Worm (Caenorhabditis elegans): ENCODE results near the gene rga-3.

Gene rga-3

ce11 chrV:5717237-5717935 is at the start of gene rga-3:
rga-3 (plus strand) TSS chrV:5717885.
- no peak for TF ChIP-seq skn-1 (tag; optimal IDR thresholded peaks at IDR 0.05)
- no peak for TF ChIP-seq aha-1 (tag; optimal IDR thresholded peaks at IDR 0.05)

ce11 chrV:5668968-5669367 is 48.7 kb upstream of the rga-3 start:
- TF ChIP-seq grh-1 (GFP tag; IDR thresholded peaks at IDR 0.05) (no peak), mdl-1 (tag; optimal IDR thresholded peaks at IDR 0.05) (no peak), nhr-84 (tag; optimal IDR thresholded peaks at IDR 0.05) (no peak)

DNA sequence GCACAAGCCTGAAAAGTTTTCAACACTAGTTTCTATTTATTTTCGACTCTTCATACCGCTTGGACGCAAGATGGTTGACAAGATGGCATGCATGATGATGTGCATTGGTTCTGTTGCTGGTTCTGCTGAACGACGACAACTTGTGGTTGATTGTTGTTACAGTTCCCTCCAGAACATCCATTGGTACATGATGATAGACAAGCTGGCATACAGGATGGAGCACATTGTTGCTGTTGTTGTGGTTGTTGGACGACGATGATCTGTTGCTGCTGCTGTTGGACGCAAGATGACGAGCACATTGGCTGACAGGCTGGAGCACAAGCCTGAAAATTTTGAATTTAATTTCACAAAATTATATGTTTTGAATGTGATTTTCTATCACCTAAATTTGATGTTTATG is 45.4 kb upstream of the rga-3 start:
- TF ChIP-seq efl-1 (optimal IDR thresholded peaks at IDR 0.05) (no peak), efl-1 (GFP tag; optimal IDR thresholded peaks at IDR 0.05 in 1 of 2) (peak in 1 of 2 experiments; percentile 91), hpl-2 (GFP tag; optimal IDR thresholded peaks at IDR 0.05) (no peak), ztf-4 (tag; optimal IDR thresholded peaks at IDR 0.05) (no peak), unc-30 (tag; optimal IDR thresholded peaks at IDR 0.05) (no peak), nhr-85 (tag) (no peak), ceh-88 (GFP tag; IDR thresholded peaks at IDR 0.05) (no peak)

- TF ChIP-seq nhr-85 (tag) (peak; percentile 8), ceh-82 (tag; optimal IDR thresholded peaks at IDR 0.05) (no peak)
These were observed 41.7 kb upstream of the rga-3 start, which contains the start of gene pqn-13 for ce11 chrV:5676011-5676410. pqn-13 (minus strand) TSS chrV:5676111.

DNA sequence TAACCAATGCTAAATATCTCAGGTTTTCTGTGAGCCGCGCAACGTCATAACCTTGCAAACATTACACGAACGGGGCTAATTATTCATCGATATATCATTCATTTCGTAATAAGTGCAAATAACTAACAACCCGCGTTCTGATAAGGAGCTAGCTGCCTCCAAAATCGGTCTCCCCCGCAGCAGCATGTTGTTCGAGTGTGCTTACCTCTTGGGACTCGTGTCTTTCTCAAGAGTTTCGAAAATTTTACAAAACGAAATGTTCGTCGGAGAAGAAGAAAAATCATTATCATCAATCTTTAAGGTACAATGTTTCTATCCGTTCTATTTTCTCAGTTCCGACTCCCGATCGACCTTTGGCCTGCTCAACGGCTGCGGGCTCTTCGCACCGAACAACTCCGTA is 39.7 kb upstream of the rga-3 start:
- TF ChIP-seq nhr-12 (tag; optimal IDR thresholded peaks at IDR 0.05) (no peak), efl-1 (optimal IDR thresholded peaks at IDR 0.05) (no peak), efl-1 (GFP tag; optimal IDR thresholded peaks at IDR 0.05 in 1 of 2) (peak in 1 of 2 experiments; percentile 68), nhr-11 (tag; optimal IDR thresholded peaks at IDR 0.05) (no peak)

DNA sequence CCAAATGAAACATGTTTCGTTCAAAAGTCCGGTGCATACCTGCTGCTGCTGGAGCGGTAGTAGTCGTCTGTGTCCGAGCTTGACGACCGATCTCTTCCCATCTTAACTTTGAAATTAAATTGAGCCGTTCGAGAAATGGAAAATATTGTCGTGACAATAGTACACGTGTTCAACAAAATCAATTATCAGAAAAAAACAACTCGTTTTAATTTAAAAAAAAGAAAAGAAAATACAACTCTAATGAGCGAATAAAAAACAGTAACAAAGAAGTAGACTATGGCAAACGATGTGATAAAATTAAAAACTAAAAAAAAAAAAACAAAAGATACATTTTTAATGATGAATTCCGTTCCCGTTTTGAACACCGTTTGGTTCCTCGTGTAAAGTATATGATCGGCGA is 35.2 kb upstream of the rga-3 start, which contains the start of gene prp-39:
Gene prp-39 (minus strand): TSS at position 101 of the 400 bp plus-strand sequence.
- no peak for TF ChIP-seq efl-1 (optimal IDR thresholded peaks at IDR 0.05)
- TF ChIP-seq efl-1 (GFP tag; optimal IDR thresholded peaks at IDR 0.05 in 1 of 2), result peak in 1 of 2 experiments; percentile 72
- TF ChIP-seq unc-98 (GFP tag; IDR thresholded peaks at IDR 0.05), result no peak

DNA sequence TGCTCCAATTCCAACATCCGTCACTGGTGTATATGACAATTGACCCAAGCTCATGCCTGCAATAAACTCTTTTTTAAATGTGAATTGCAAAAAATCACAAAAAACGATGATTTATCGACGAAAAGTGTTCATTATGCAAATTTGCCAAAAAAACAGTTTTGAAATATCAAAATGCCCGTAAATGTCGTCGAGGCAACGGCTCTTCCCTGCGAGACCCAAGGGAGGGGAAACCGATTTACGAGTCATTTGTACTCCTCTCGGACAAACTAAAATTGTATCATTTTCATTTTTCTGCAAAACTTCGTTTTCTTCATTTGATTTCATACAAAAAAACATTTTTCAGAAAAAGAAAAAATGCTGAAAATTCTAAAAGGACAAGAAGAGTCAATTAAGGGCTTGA is 33.2 kb upstream of the rga-3 start, which contains the start of the genes hmgs-1 and F25B4.4:
Gene hmgs-1 (minus strand): TSS at position 56 of the 400 bp plus-strand sequence.
Gene F25B4.4 (plus strand): TSS at position 340 of the 400 bp plus-strand sequence.
- peak; percentile 67 for TF ChIP-seq C04F5.9 (tag; optimal IDR thresholded peaks at IDR 0.05)
- peak; percentile 93 for TF ChIP-seq lin-14 (GFP tag; optimal IDR thresholded peaks at IDR 0.05)
- TF ChIP-seq mdl-1 (tag; optimal IDR thresholded peaks at IDR 0.05), result peak in 1 of 2 experiments; percentile 83
- peak; percentile 87 to 94 (median 92) for TF ChIP-seq ceh-82 (tag; optimal IDR thresholded peaks at IDR 0.05)
- no peak for TF ChIP-seq ets-5 (GFP tag; IDR thresholded peaks at IDR 0.05)
- TF ChIP-seq nhr-84 (tag; optimal IDR thresholded peaks at IDR 0.05), result no peak
- peak; percentile 89 for TF ChIP-seq isw-1 (GFP tag; IDR thresholded peaks at IDR 0.05)
- no peak for TF ChIP-seq sptf-1 (tag; optimal IDR thresholded peaks at IDR 0.05)
- no peak for TF ChIP-seq unc-62 (GFP tag; optimal IDR thresholded peaks at IDR 0.05)
- TF ChIP-seq nhr-90 (tag; optimal IDR thresholded peaks at IDR 0.05; ENCODE audit: poor library complexity), result peak; percentile 85
- peak; percentile 74 for TF ChIP-seq zip-4 (GFP tag; optimal IDR thresholded peaks at IDR 0.05)
- peak; percentile 79; the same call in 1 of the 2 replicates for TF ChIP-seq ceh-88 (GFP tag; IDR thresholded peaks at IDR 0.05)
- peak; percentile 76 for TF ChIP-seq lir-3 (tag; optimal IDR thresholded peaks at IDR 0.05; ENCODE audit: poor library complexity)
- TF ChIP-seq unc-86 (tag; optimal IDR thresholded peaks at IDR 0.05), result peak; percentile 90
- TF ChIP-seq irx-1 (tag; optimal IDR thresholded peaks at IDR 0.05), result peak; percentile 82
- peak; percentile 76 for TF ChIP-seq mef-2 (tag; optimal IDR thresholded peaks at IDR 0.05)
- peak; percentile 74 for TF ChIP-seq egl-13 (tag; optimal IDR thresholded peaks at IDR 0.05)
- peak; percentile 79 for TF ChIP-seq fkh-10 (GFP tag; optimal IDR thresholded peaks at IDR 0.05)
- no peak for TF ChIP-seq sup-37 (GFP tag; optimal IDR thresholded peaks at IDR 0.05)
- TF ChIP-seq vab-15 (tag; optimal IDR thresholded peaks at IDR 0.05), result peak; percentile 92
- peak; percentile 90 for TF ChIP-seq nhr-19 (GFP tag; conservative IDR thresholded peaks at IDR 0.05)
- peak; percentile 92 to 93 for TF ChIP-seq efl-1 (optimal IDR thresholded peaks at IDR 0.05)
- TF ChIP-seq efl-1 (GFP tag; optimal IDR thresholded peaks at IDR 0.05 in 1 of 2), result peak; percentile 82 to 98
- no peak for TF ChIP-seq hlh-4 (tag; optimal IDR thresholded peaks at IDR 0.05)
- TF ChIP-seq nhr-20 (tag; optimal IDR thresholded peaks at IDR 0.05), result peak; percentile 94
- TF ChIP-seq nhr-85 (tag), result peak; percentile 94
- peak; percentile 92 for TF ChIP-seq lin-15B (tag; optimal IDR thresholded peaks at IDR 0.05)
- peak; percentile 87 for TF ChIP-seq tbx-2 (tag; optimal IDR thresholded peaks at IDR 0.05)
- peak; percentile 67 for TF ChIP-seq sox-4 (tag; optimal IDR thresholded peaks at IDR 0.05)
- TF ChIP-seq mep-1 (tag; optimal IDR thresholded peaks at IDR 0.05), result peak; percentile 95

Measured in whole organism, L1 larva.